Worm (Caenorhabditis elegans): ENCODE data around the gene pygl-1.
"Not testable (repeated sequence)": the region's sequence is repeated elsewhere in the genome, so short reads cannot be mapped to it uniquely, and the experiment has no call there.

The pygl-1 gene

ce11 chrV:3552740-3553469 lies 25.9 kb upstream of the pygl-1 start, which contains the start of gene T24A6.20:
Gene T24A6.20, plus strand, starts transcription at chrV:3553134.
- TF ChIP-seq pha-4 (tag; optimal IDR thresholded peaks at IDR 0.05) (no peak), ceh-39 (tag; optimal IDR thresholded peaks at IDR 0.05) (peak; percentile 5)

ce11 chrV:3554869-3555268 lies 24.0 kb upstream of the pygl-1 start, which contains the start of gene grl-29:
Gene grl-29, minus strand, starts transcription at chrV:3555236.
- TF ChIP-seq ztf-11 (tag; optimal IDR thresholded peaks at IDR 0.05) (no peak), sem-2 (GFP tag; optimal IDR thresholded peaks at IDR 0.05) (no peak)

ce11 chrV:3555986-3556385 lies 22.8 kb upstream of the pygl-1 start, which contains the start of gene grl-30:
Gene grl-30, plus strand, starts transcription at chrV:3556286.
- TF ChIP-seq sptf-1 (tag; optimal IDR thresholded peaks at IDR 0.05) (no peak), ceh-83 (GFP tag; optimal IDR thresholded peaks at IDR 0.05) (no peak), zip-8 (tag; optimal IDR thresholded peaks at IDR 0.05) (peak; percentile 20), lsy-2 (tag; optimal IDR thresholded peaks at IDR 0.05) (no peak), tbx-8 (GFP tag; optimal IDR thresholded peaks at IDR 0.05) (no peak), snpc-4 (tag; optimal IDR thresholded peaks at IDR 0.05) (no peak), nhr-76 (tag; optimal IDR thresholded peaks at IDR 0.05) (no peak), unc-120 (tag; optimal IDR thresholded peaks at IDR 0.05; ENCODE audit: poor library complexity, severe bottlenecking) (no peak), sem-2 (GFP tag; optimal IDR thresholded peaks at IDR 0.05) (no peak)

- TF ChIP-seq ham-2 (GFP tag; optimal IDR thresholded peaks at IDR 0.05) (no peak), nhr-12 (tag; optimal IDR thresholded peaks at IDR 0.05) (no peak), hlh-1 (tag; optimal IDR thresholded peaks at IDR 0.05) (no peak), unc-120 (tag; optimal IDR thresholded peaks at IDR 0.05; ENCODE audit: poor library complexity, severe bottlenecking) (no peak)
These were observed 21.4 kb upstream of the pygl-1 start, which contains the start of gene grl-31 for ce11 chrV:3557422-3557821. Gene grl-31, minus strand, starts transcription at chrV:3557778.

- not testable (repeated sequence) for TF ChIP-seq pha-4, nhr-237, mep-1 (tag; optimal IDR thresholded peaks at IDR 0.05)
These were observed 20.1 kb upstream of the pygl-1 start, which contains the start of gene T24A6.1 for ce11 chrV:3558744-3559143. Gene T24A6.1, plus strand, starts transcription at chrV:3559044.

- TF ChIP-seq ces-1 (GFP tag; optimal IDR thresholded peaks at IDR 0.05); hlh-1 (tag; optimal IDR thresholded peaks at IDR 0.05); nhr-76 (tag; optimal IDR thresholded peaks at IDR 0.05): not testable (repeated sequence)
These were observed 16.0 kb upstream of the pygl-1 start, which contains the start of gene T24A6.16 for ce11 chrV:3562824-3563223. Gene T24A6.16, minus strand, starts transcription at chrV:3562924.

ce11 chrV:3564335-3564734 lies 14.5 kb upstream of the pygl-1 start, which contains the start of gene T24A6.17:
Gene T24A6.17, minus strand, starts transcription at chrV:3564435.
- TF ChIP-seq snpc-4, mab-5, hlh-1 (tag; optimal IDR thresholded peaks at IDR 0.05): not testable (repeated sequence)

ce11 chrV:3570695-3571094 lies 8.1 kb upstream of the pygl-1 start, which contains the start of gene F40C5.2:
Gene F40C5.2, plus strand, starts transcription at chrV:3570995.
- not testable (repeated sequence) for TF ChIP-seq mls-2 (tag; optimal IDR thresholded peaks at IDR 0.05); cnd-1 (tag; optimal IDR thresholded peaks at IDR 0.05); drap-1 (GFP tag; optimal IDR thresholded peaks at IDR 0.05)

ce11 chrV:3572408-3572807 lies 6.4 kb upstream of the pygl-1 start, which contains the start of gene F40C5.1:
Gene F40C5.1, plus strand, starts transcription at chrV:3572708.
- TF ChIP-seq mab-5, mls-2, nhr-12 (tag; optimal IDR thresholded peaks at IDR 0.05): not testable (repeated sequence)
